Fruit fly (Drosophila melanogaster): ENCODE measurements around the gene CG9733.

The CG9733 gene

dm6 chr3R:30204004-30204603, 42.4 kb downstream of the CG9733 start:
- no peak for TF ChIP-seq CG17801 (GFP tag; optimal IDR thresholded peaks at IDR 0.05; ENCODE audit: partially characterized antibody)

dm6 chr3R:30203104-30203986, 43.2 kb downstream of the CG9733 start:
- peak; percentile 70 for TF ChIP-seq CG17801 (GFP tag; optimal IDR thresholded peaks at IDR 0.05; ENCODE audit: partially characterized antibody)

dm6 chr3R:30202898-30203103, 43.7 kb downstream of the CG9733 start, which contains the start of gene CG9743:
TSS of gene CG9743 (minus strand) at chr3R:30202998.
- no peak for TF ChIP-seq CG17801 (GFP tag; optimal IDR thresholded peaks at IDR 0.05; ENCODE audit: partially characterized antibody)

DNA sequence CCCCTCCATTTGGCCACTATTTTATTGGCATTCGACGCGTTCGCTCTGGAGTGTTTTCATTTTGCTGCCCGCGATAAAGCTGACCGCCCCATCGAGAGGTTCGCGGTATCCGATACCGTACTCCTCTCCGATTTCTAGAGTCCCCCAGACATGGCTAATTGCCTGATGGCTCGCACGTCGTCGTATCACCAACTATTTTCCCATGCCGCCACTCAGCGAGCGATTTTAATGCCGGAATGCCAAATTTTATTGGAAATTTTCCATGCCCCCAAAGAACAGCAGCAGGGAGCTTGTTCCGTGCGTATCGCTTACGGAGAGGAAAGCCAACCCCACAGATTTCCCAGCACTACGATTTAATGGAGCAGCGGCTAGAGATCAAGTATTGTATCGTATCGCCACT, 45.4 kb downstream of the CG9733 start:
- TF ChIP-seq CG17801 (GFP tag; optimal IDR thresholded peaks at IDR 0.05; ENCODE audit: partially characterized antibody): no peak

- no peak for TF ChIP-seq CG17801 (GFP tag; optimal IDR thresholded peaks at IDR 0.05; ENCODE audit: partially characterized antibody)
These were observed 46.3 kb downstream of the CG9733 start for dm6 chr3R:30200091-30200698.

DNA sequence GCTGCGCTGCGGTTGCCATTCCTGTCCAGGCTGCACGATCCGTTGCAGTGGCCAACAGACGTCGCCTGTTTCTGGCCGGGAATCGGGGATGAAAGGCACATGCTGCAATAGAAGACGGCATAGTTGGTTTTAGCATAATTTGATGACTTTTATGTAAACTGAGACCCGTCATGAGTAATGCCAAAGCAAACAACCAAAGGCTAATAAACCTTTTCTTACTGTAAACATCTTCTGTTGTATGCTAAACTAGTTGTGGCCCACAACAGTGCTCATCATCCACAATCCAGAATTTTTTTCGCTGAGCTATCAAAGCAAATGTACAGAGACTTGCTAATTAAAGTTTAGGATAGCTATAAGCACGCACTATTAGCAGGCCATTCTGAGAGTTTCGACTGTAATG, 47.7 kb downstream of the CG9733 start:
- no peak for TF ChIP-seq CG17801 (GFP tag; optimal IDR thresholded peaks at IDR 0.05; ENCODE audit: partially characterized antibody)

DNA sequence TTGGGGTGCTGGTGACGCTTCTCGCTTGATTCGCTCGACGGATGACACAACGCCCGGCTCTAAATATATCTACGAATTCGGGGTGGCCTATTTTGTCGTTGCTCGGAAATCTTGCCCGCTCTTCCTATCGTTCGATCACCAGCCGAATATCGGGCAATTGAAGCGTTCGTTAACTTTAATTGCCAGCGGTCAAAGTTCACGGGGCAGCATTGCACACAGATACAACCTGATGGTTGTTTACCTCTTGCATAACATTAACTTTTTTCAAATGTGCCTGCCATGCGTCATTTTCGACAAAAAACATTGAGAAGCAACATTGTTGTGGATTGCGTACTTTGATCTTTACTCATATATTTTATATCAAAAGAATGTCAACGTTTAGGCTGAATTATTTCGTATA, 48.7 kb downstream of the CG9733 start:
- no peak for TF ChIP-seq CG17801 (GFP tag; optimal IDR thresholded peaks at IDR 0.05; ENCODE audit: partially characterized antibody)

DNA sequence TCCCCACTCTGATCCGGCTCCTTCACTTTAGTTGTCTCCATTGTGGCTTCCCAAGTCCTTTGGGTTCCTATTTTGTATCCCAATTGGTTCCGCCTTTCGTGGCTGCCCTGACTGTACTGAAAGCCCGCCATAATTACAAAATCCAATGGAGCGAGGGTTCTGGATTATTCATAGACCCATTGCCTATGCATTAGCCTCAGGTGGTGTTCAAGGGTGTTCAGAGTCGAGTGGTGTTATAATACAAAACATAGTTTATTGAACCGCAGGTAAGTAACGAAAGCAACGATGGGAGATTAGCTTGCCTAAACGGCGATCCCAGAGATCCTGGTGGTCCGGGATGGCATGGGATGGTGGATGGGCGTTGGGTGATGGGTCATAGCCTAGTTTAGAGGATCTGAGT, 50.4 kb downstream of the CG9733 start, which contains the start of gene CG15531:
Gene CG15531 (minus strand): TSS at position 101 of the 400 bp plus-strand sequence.
- no peak for TF ChIP-seq CG17801 (GFP tag; optimal IDR thresholded peaks at IDR 0.05; ENCODE audit: partially characterized antibody)

DNA sequence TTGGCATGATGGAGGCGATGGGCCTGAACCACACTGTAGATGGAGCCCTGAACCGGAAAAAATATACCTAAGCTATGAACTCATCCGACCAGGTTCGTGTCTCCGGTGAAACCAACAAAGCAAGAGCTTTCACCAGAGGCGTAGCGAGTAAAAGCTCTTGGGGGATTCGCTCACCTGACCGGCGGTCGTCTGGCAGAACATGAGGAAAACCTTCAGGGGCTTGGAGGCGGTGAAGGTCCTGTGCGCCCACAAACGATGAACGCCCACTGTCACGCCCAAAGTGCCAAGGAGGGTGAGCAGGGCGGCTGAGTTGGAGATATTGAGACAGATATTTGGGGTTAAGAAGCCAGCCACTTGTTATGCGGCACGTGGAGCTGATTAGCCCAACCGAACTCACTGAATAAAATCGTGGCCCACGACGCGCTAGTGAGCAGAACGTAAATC, 50.9 kb downstream of the CG9733 start:
- TF ChIP-seq CG17801 (GFP tag; optimal IDR thresholded peaks at IDR 0.05; ENCODE audit: partially characterized antibody): peak; percentile 59

Data from ovary, adult (tissue).